Worm (Caenorhabditis elegans) whole organism, L4/young adult: ENCODE data around the gene bgnt-1.3.

Experiments
- W03F9.2 ChIP-seq: fragments of 150-350 bp; optimal IDR thresholded peaks from 2 replicates; lab custom pipeline; 2014; ENCODE audit warnings: missing biosample characterization, missing genetic modification characterization
- dao-5 ChIP-seq: sonication (generic microtip); optimal IDR thresholded peaks from 2 replicates; lab custom pipeline; 2016; ENCODE audit warnings: missing genotype, missing genetic modification characterization, moderate library complexity, missing compliant biosample characterization
- him-1 ChIP-seq: sonication (generic microtip); optimal IDR thresholded peaks from 2 replicates; lab custom pipeline; 2016; ENCODE audit warnings: missing genotype, missing genetic modification reagents, missing genetic modification characterization, missing compliant biosample characterization

The bgnt-1.3 gene

ce11 chrV:16225524-16226116 lies 30.7 kb downstream of the bgnt-1.3 start:
- no peak for TF ChIP-seq dao-5 (tag; lab: Kevin White, UChicago)

ce11 chrV:16224027-16224426 lies 32.3 kb downstream of the bgnt-1.3 start, which contains the start of gene stdh-2:
Gene stdh-2, plus strand, starts transcription at chrV:16224327.
- TF ChIP-seq dao-5 (tag; lab: Kevin White, UChicago) (no peak), him-1 (tag; lab: Kevin White, UChicago) (no peak), W03F9.2 (tag; lab: Kevin White, UChicago) (no peak)

- TF ChIP-seq dao-5 (tag; lab: Kevin White, UChicago), result no peak
- TF ChIP-seq him-1 (tag; lab: Kevin White, UChicago), result no peak
- no peak for TF ChIP-seq W03F9.2 (tag; lab: Kevin White, UChicago)
These were observed 36.3 kb downstream of the bgnt-1.3 start for ce11 chrV:16220020-16220419.

- no peak for TF ChIP-seq him-1 (tag; lab: Kevin White, UChicago)
- TF ChIP-seq W03F9.2 (tag; lab: Kevin White, UChicago), result no peak
- TF ChIP-seq dao-5 (tag; lab: Kevin White, UChicago), result no peak
These were observed 37.1 kb downstream of the bgnt-1.3 start, which contains the start of gene glc-1 for ce11 chrV:16218972-16219757. Gene glc-1, plus strand, starts transcription at chrV:16219634.

- TF ChIP-seq him-1 (tag; lab: Kevin White, UChicago) (no peak), W03F9.2 (tag; lab: Kevin White, UChicago) (no peak), dao-5 (tag; lab: Kevin White, UChicago) (no peak)
These were observed 37.8 kb downstream of the bgnt-1.3 start, which contains the start of gene F11A5.15 for ce11 chrV:16218522-16218921. Gene F11A5.15, minus strand, starts transcription at chrV:16218622.

ce11 chrV:16214505-16214904 lies 41.8 kb downstream of the bgnt-1.3 start, which contains the start of gene F11A5.9:
Gene F11A5.9, plus strand, starts transcription at chrV:16214890.
- TF ChIP-seq dao-5 (tag; lab: Kevin White, UChicago) (no peak), W03F9.2 (tag; lab: Kevin White, UChicago) (no peak), him-1 (tag; lab: Kevin White, UChicago) (no peak)

ce11 chrV:16213323-16213722 lies 43.0 kb downstream of the bgnt-1.3 start:
- TF ChIP-seq W03F9.2 (tag; lab: Kevin White, UChicago), result no peak
- no peak for TF ChIP-seq him-1 (tag; lab: Kevin White, UChicago)
- TF ChIP-seq dao-5 (tag; lab: Kevin White, UChicago), result no peak

ce11 chrV:16211713-16212112 lies 44.6 kb downstream of the bgnt-1.3 start:
- TF ChIP-seq dao-5 (tag; lab: Kevin White, UChicago), result no peak
- TF ChIP-seq him-1 (tag; lab: Kevin White, UChicago), result no peak
- no peak for TF ChIP-seq W03F9.2 (tag; lab: Kevin White, UChicago)

- TF ChIP-seq him-1 (tag; lab: Kevin White, UChicago), result no peak
- TF ChIP-seq W03F9.2 (tag; lab: Kevin White, UChicago), result no peak
- TF ChIP-seq dao-5 (tag; lab: Kevin White, UChicago), result no peak
These were observed 45.9 kb downstream of the bgnt-1.3 start, which contains the start of gene F11A5.16 for ce11 chrV:16210257-16211002. Gene F11A5.16, plus strand, starts transcription at chrV:16210952.

ce11 chrV:16209837-16210236 lies 46.5 kb downstream of the bgnt-1.3 start, which contains the start of gene oac-15:
Gene oac-15, minus strand, starts transcription at chrV:16209937.
- no peak for TF ChIP-seq him-1 (tag; lab: Kevin White, UChicago)
- TF ChIP-seq W03F9.2 (tag; lab: Kevin White, UChicago), result no peak
- no peak for TF ChIP-seq dao-5 (tag; lab: Kevin White, UChicago)

- TF ChIP-seq W03F9.2 (tag; lab: Kevin White, UChicago), result no peak
- TF ChIP-seq dao-5 (tag; lab: Kevin White, UChicago), result no peak
- no peak for TF ChIP-seq him-1 (tag; lab: Kevin White, UChicago)
These were observed 51.4 kb downstream of the bgnt-1.3 start, which contains the start of gene irld-26 for ce11 chrV:16204888-16205287. Gene irld-26, plus strand, starts transcription at chrV:16205188.
